Fruit fly (Drosophila melanogaster) whole organism, adult: ENCODE data around the gene lmd.
A peak's percentile ranks its signal among the peaks of the same experiment; 100 is the strongest.

Experiments used
- CG11617 ChIP-seq: fragments of 200-800 bp; sonication (Bioruptor generic); optimal IDR thresholded peaks from 2 replicates; lab custom pipeline; 2017; ENCODE audit warnings: mild to moderate bottlenecking, missing biosample characterization, missing genetic modification reagents, missing genetic modification characterization
- CG12768 ChIP-seq: fragments of 200-800 bp; sonication (Bioruptor generic); optimal IDR thresholded peaks from 2 replicates; lab custom pipeline; 2017; ENCODE audit warnings: missing biosample characterization, missing genetic modification characterization, mild to moderate bottlenecking, moderate library complexity, missing genetic modification reagents
- CG14711 ChIP-seq: fragments of 200-800 bp; sonication (Bioruptor generic); optimal IDR thresholded peaks from 2 replicates; lab custom pipeline; 2018; ENCODE audit warnings: missing biosample characterization, mild to moderate bottlenecking, missing genetic modification characterization, moderate library complexity
- CG1620 ChIP-seq: fragments of 200-800 bp; sonication (Bioruptor generic); optimal IDR thresholded peaks from 2 replicates; lab custom pipeline; 2016; ENCODE audit warnings: missing biosample characterization, missing genetic modification characterization
- CG33017 ChIP-seq: fragments of 200-800 bp; sonication (Bioruptor generic); optimal IDR thresholded peaks from 2 replicates; lab custom pipeline; 2018; ENCODE audit warnings: missing biosample characterization, mild to moderate bottlenecking, missing genetic modification characterization, moderate library complexity
- CG5204 ChIP-seq: fragments of 200-800 bp; sonication (Bioruptor generic); optimal IDR thresholded peaks from 2 replicates; lab custom pipeline; 2016; ENCODE audit warnings: missing biosample characterization, missing genetic modification characterization
- CG7045 ChIP-seq: fragments of 200-800 bp; sonication (Bioruptor generic); optimal IDR thresholded peaks from 2 replicates; lab custom pipeline; 2017; ENCODE audit warnings: missing biosample characterization, mild to moderate bottlenecking, missing genetic modification characterization
- CG7101 ChIP-seq: fragments of 200-800 bp; sonication (Bioruptor generic); optimal IDR thresholded peaks from 2 replicates; lab custom pipeline; 2018; ENCODE audit warnings: missing biosample characterization, mild to moderate bottlenecking, missing genetic modification characterization, moderate library complexity
- Clk ChIP-seq: fragments of 200-800 bp; sonication (Bioruptor generic); optimal IDR thresholded peaks from 2 replicates; lab custom pipeline; 2017; ENCODE audit warnings: missing biosample characterization, missing genetic modification characterization
- Crg-1 ChIP-seq: fragments of 200-800 bp; sonication (Bioruptor generic); optimal IDR thresholded peaks from 2 replicates; lab custom pipeline; 2016; ENCODE audit warnings: missing biosample characterization, missing genetic modification characterization
- Hr96 ChIP-seq: fragments of 200-800 bp; sonication (Bioruptor generic); optimal IDR thresholded peaks from 2 replicates; lab custom pipeline; 2016; ENCODE audit warnings: missing biosample characterization, missing genetic modification characterization
- Mnt ChIP-seq: fragments of 200-800 bp; sonication (Bioruptor generic); optimal IDR thresholded peaks from 2 replicates; lab custom pipeline; 2016; ENCODE audit warnings: missing biosample characterization, mild to moderate bottlenecking, missing genetic modification characterization
- bab1 ChIP-seq: fragments of 200-800 bp; sonication (Bioruptor generic); optimal IDR thresholded peaks from 3 replicates; lab custom pipeline; 2019; ENCODE audit warnings: missing biosample characterization, mild to moderate bottlenecking, missing genetic modification characterization, moderate library complexity
- cic ChIP-seq: fragments of 200-800 bp; sonication (Bioruptor generic); optimal IDR thresholded peaks from 2 replicates; lab custom pipeline; 2017; ENCODE audit warnings: missing biosample characterization, mild to moderate bottlenecking, missing genetic modification characterization, moderate library complexity
- cnc ChIP-seq, 2 experiments: fragments of >200 bp; optimal IDR thresholded peaks; 2 replicates each; lab custom pipeline; 2017
- kay ChIP-seq: fragments of 200-800 bp; sonication (Bioruptor generic); peaks from one replicate; lab custom pipeline; 2016; ENCODE audit warnings: missing biosample characterization, missing genetic modification characterization, borderline replicate concordance
- ovo ChIP-seq: fragments of 200-800 bp; sonication (Bioruptor generic); optimal IDR thresholded peaks from 2 replicates; lab custom pipeline; 2016; ENCODE audit warnings: missing biosample characterization, missing genetic modification characterization
- pad ChIP-seq: fragments of 200-800 bp; sonication (Bioruptor generic); optimal IDR thresholded peaks from 3 replicates; lab custom pipeline; 2017; ENCODE audit warnings: missing biosample characterization, missing genetic modification characterization, mild to moderate bottlenecking, moderate library complexity, missing genetic modification reagents
- tj ChIP-seq: fragments of 200-800 bp; sonication (Bioruptor generic); optimal IDR thresholded peaks from 3 replicates; lab custom pipeline; 2017; ENCODE audit warnings: missing biosample characterization, mild to moderate bottlenecking, missing genetic modification characterization, moderate library complexity
- toe ChIP-seq: fragments of 200-800 bp; sonication (Bioruptor generic); optimal IDR thresholded peaks from 2 replicates; lab custom pipeline; 2016; ENCODE audit warnings: missing biosample characterization, missing genetic modification characterization

Gene lmd

dm6 chr3R:23013482-23013881 is 13.0 kb downstream of the lmd start:
- no peak for TF ChIP-seq cnc (optimal IDR thresholded peaks at IDR 0.05; lab: Kevin White, UChicago)
- peak; percentile 6 for TF ChIP-seq ovo (GFP tag; lab: Kevin White, UChicago)
- TF ChIP-seq pad (GFP tag; lab: Kevin White, UChicago), result no peak
- peak; percentile 68 for TF ChIP-seq cic (GFP tag; lab: Kevin White, UChicago)
- peak; percentile 35 for TF ChIP-seq kay (GFP tag; lab: Kevin White, UChicago)
- no peak for TF ChIP-seq bab1
- TF ChIP-seq Clk (GFP tag; lab: Kevin White, UChicago), result no peak
- TF ChIP-seq CG12768, result peak; percentile 10
- peak; percentile 18 for TF ChIP-seq CG14711 (tag; lab: Kevin White, UChicago)
- peak; percentile 17 for TF ChIP-seq Crg-1 (GFP tag; lab: Kevin White, UChicago)
- TF ChIP-seq CG11617, result peak; percentile 39
- TF ChIP-seq Hr96 (GFP tag; lab: Kevin White, UChicago), result no peak
- TF ChIP-seq toe (GFP tag; lab: Kevin White, UChicago), result no peak
- peak; percentile 53 for TF ChIP-seq CG7101 (tag; lab: Kevin White, UChicago)
- peak; percentile 0 for TF ChIP-seq CG5204 (GFP tag; lab: Kevin White, UChicago)
- peak; percentile 35 for TF ChIP-seq CG7045 (GFP tag; lab: Kevin White, UChicago)
- no peak for TF ChIP-seq CG1620 (GFP tag; lab: Kevin White, UChicago)
- peak; percentile 67 for TF ChIP-seq CG33017 (tag; lab: Kevin White, UChicago)

- TF ChIP-seq Mnt (GFP tag; lab: Kevin White, UChicago), result no peak
- TF ChIP-seq Hr96 (GFP tag; lab: Kevin White, UChicago), result no peak
- TF ChIP-seq bab1, result no peak
- TF ChIP-seq tj (GFP tag; lab: Kevin White, UChicago), result no peak
- TF ChIP-seq CG12768, result no peak
- TF ChIP-seq Clk (GFP tag; lab: Kevin White, UChicago), result no peak
- TF ChIP-seq cic (GFP tag; lab: Kevin White, UChicago), result no peak
- no peak for TF ChIP-seq pad (GFP tag; lab: Kevin White, UChicago)
- no peak for TF ChIP-seq ovo (GFP tag; lab: Kevin White, UChicago)
- no peak for TF ChIP-seq CG7045 (GFP tag; lab: Kevin White, UChicago)
- TF ChIP-seq cnc (optimal IDR thresholded peaks at IDR 0.05; lab: Kevin White, UChicago), result no peak
- TF ChIP-seq Crg-1 (GFP tag; lab: Kevin White, UChicago), result no peak
- no peak for TF ChIP-seq CG5204 (GFP tag; lab: Kevin White, UChicago)
- TF ChIP-seq CG33017 (tag; lab: Kevin White, UChicago), result no peak
Observed at dm6 chr3R:23012017-23012416, 14.5 kb downstream of the lmd start, which contains the start of gene CG6688. CG6688 (plus strand) TSS chr3R:23012412.

- TF ChIP-seq Clk (GFP tag; lab: Kevin White, UChicago) (no peak), Hr96 (GFP tag; lab: Kevin White, UChicago) (no peak), CG1620 (GFP tag; lab: Kevin White, UChicago) (no peak), CG7045 (GFP tag; lab: Kevin White, UChicago) (no peak), ovo (GFP tag; lab: Kevin White, UChicago) (no peak), CG14711 (tag; lab: Kevin White, UChicago) (no peak), kay (GFP tag; lab: Kevin White, UChicago) (no peak), CG7101 (tag; lab: Kevin White, UChicago) (no peak), Mnt (GFP tag; lab: Kevin White, UChicago) (no peak), CG5204 (GFP tag; lab: Kevin White, UChicago) (no peak), cnc (optimal IDR thresholded peaks at IDR 0.05; lab: Kevin White, UChicago) (no peak), pad (GFP tag; lab: Kevin White, UChicago) (no peak), toe (GFP tag; lab: Kevin White, UChicago) (no peak), tj (GFP tag; lab: Kevin White, UChicago) (no peak), CG33017 (tag; lab: Kevin White, UChicago) (no peak), bab1 (no peak), CG11617 (no peak), Crg-1 (GFP tag; lab: Kevin White, UChicago) (no peak), CG12768 (no peak)
Observed at dm6 chr3R:23010406-23010805, 16.1 kb downstream of the lmd start, which contains the start of gene CG34375. CG34375 (minus strand) TSS chr3R:23010562.

- TF ChIP-seq cnc (optimal IDR thresholded peaks at IDR 0.05; lab: Kevin White, UChicago) (no peak), CG7045 (GFP tag; lab: Kevin White, UChicago) (no peak), Hr96 (GFP tag; lab: Kevin White, UChicago) (no peak), tj (GFP tag; lab: Kevin White, UChicago) (no peak), Clk (GFP tag; lab: Kevin White, UChicago) (no peak), CG5204 (GFP tag; lab: Kevin White, UChicago) (no peak), CG14711 (tag; lab: Kevin White, UChicago) (no peak), CG33017 (tag; lab: Kevin White, UChicago) (no peak), bab1 (no peak), kay (GFP tag; lab: Kevin White, UChicago) (no peak), cic (GFP tag; lab: Kevin White, UChicago) (no peak), toe (GFP tag; lab: Kevin White, UChicago) (no peak), CG11617 (no peak), CG1620 (GFP tag; lab: Kevin White, UChicago) (no peak), CG12768 (no peak), ovo (GFP tag; lab: Kevin White, UChicago) (no peak), CG7101 (tag; lab: Kevin White, UChicago) (no peak), Crg-1 (GFP tag; lab: Kevin White, UChicago) (no peak), Mnt (GFP tag; lab: Kevin White, UChicago) (no peak)
Observed at dm6 chr3R:23009480-23010115, 16.9 kb downstream of the lmd start.

- TF ChIP-seq bab1 (peak; percentile 60), ovo (GFP tag; lab: Kevin White, UChicago) (no peak), CG7045 (GFP tag; lab: Kevin White, UChicago) (no peak), toe (GFP tag; lab: Kevin White, UChicago) (no peak)
Observed at dm6 chr3R:23004161-23004560, 22.4 kb downstream of the lmd start.
